Fruit fly (Drosophila melanogaster): ENCODE data around the gene Srp54.

DNA sequence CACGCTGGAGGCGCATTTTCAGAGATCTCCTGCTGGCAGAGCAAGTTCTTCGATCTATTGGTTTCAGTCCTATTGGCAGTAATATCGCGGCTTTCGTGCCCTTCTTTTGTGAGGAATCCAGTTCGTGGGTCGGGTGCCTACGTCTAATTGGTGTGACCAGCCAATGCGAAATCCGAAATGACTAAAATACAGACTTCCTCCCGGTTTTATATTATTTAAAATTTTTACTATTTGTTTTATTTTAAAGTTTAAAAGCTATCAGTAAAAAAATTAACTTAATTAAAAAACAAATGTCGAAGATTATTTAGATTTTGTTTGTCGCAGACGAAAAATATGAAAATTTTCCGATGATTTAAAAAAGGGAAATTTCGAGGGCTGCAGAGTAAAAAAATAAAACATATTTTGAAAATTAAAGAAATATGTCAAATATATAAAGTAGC, 50.9 kb downstream of the Srp54 start, which contains the start of gene CG5850:
- TF ChIP-seq sage (GFP tag; optimal IDR thresholded peaks at IDR 0.05) = no peak
- no peak for TF ChIP-seq psq (GFP tag; optimal IDR thresholded peaks at IDR 0.05)
